Worm (Caenorhabditis elegans) whole organism, L3 larva: ENCODE data around the gene ZK867.2.

Experiments used
- ama-1 ChIP-seq: fragments of 150-350 bp; optimal IDR thresholded peaks from 2 replicates; lab custom pipeline; 2018
- ceh-16 ChIP-seq: sonication (generic microtip); optimal IDR thresholded peaks from 2 replicates; lab custom pipeline; 2017; ENCODE audit warnings: missing biosample characterization, missing genetic modification characterization
- ceh-28 ChIP-seq: fragments of 150-350 bp; optimal IDR thresholded peaks from 2 replicates; lab custom pipeline; 2014; ENCODE audit warnings: missing biosample characterization, missing genetic modification reagents, missing genetic modification characterization
- fos-1 ChIP-seq: fragments of 150-350 bp; optimal IDR thresholded peaks from 2 replicates; lab custom pipeline; 2014; ENCODE audit warnings: missing biosample characterization, missing genetic modification characterization
- lin-39 ChIP-seq: fragments of 150-350 bp; optimal IDR thresholded peaks from 2 replicates; lab custom pipeline; 2018; ENCODE audit warnings: missing biosample characterization, missing genetic modification reagents, missing genetic modification characterization
- mdl-1 ChIP-seq: fragments of 150-350 bp; optimal IDR thresholded peaks from 2 replicates; lab custom pipeline; 2014; ENCODE audit warnings: missing biosample characterization, missing genetic modification characterization
- nhr-237 ChIP-seq: fragments of 150-350 bp; optimal IDR thresholded peaks from 2 replicates; lab custom pipeline; 2014; ENCODE audit warnings: missing biosample characterization, missing genetic modification characterization
- nhr-25 ChIP-seq: sonication (generic microtip); optimal IDR thresholded peaks from 2 replicates; lab custom pipeline; 2017; ENCODE audit warnings: missing biosample characterization, missing genetic modification characterization
- nhr-77 ChIP-seq: fragments of 150-350 bp; optimal IDR thresholded peaks from 2 replicates; lab custom pipeline; 2014; ENCODE audit warnings: missing biosample characterization, missing genetic modification characterization
- skn-1 ChIP-seq: fragments of 150-350 bp; optimal IDR thresholded peaks from 2 replicates; lab custom pipeline; 2014; ENCODE audit warnings: missing biosample characterization, missing genetic modification characterization
- snpc-4 ChIP-seq: fragments of 150-350 bp; optimal IDR thresholded peaks from 2 replicates; lab custom pipeline; 2014; ENCODE audit warnings: missing biosample characterization, missing genetic modification characterization

- TF ChIP-seq ceh-16 (tag; lab: Kevin White, UChicago) (no peak), nhr-77 (no peak), nhr-237 (tag; lab: Kevin White, UChicago) (no peak), snpc-4 (tag; lab: Kevin White, UChicago) (peak; percentile 2), ama-1 (lab: Kevin White, UChicago) (no peak), skn-1 (tag; lab: Kevin White, UChicago) (no peak), lin-39 (peak; percentile 63), nhr-25 (tag; lab: Kevin White, UChicago) (no peak), mdl-1 (no peak), ceh-28 (tag; lab: Kevin White, UChicago) (no peak), fos-1 (tag; lab: Kevin White, UChicago) (no peak)
These were observed 15.9 kb downstream of the ZK867.2 start for ce11 chrX:7222383-7222782.
